Worm (Caenorhabditis elegans): Measurements from ENCODE around the gene K12H6.2.

DNA sequence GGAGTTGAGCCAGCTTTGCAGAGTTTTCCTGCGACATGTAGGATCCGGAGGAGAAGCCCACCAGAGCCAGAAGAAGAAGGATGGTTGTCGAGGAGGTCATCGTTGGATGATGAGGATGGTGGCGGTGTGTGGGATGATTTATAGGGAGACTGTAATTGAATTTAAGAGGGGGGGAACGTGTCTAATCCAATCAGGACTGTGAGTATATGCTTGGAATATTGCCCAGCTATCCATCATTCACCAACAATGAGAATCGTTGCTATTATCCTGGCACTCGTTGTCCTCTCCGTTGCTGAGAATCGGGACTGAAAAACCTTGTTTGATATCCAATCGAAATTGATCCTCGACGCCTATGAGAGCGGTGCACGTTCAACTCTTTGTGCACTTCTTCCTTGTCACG lies 10.7 kb upstream of the K12H6.2 start, which contains the start of gene K12H6.5:
- no peak for TF ChIP-seq skn-1 (tag; optimal IDR thresholded peaks at IDR 0.05)
- TF ChIP-seq unc-62 (GFP tag; optimal IDR thresholded peaks at IDR 0.05), result no peak
- TF ChIP-seq nhr-10 (tag; optimal IDR thresholded peaks at IDR 0.05), result no peak
- no peak for TF ChIP-seq unc-39 (tag; optimal IDR thresholded peaks at IDR 0.05)
- TF ChIP-seq unc-55 (GFP tag; optimal IDR thresholded peaks at IDR 0.05), result no peak
- no peak for TF ChIP-seq blmp-1 (tag; optimal IDR thresholded peaks at IDR 0.05; ENCODE audit: insufficient read depth)
- no peak for TF ChIP-seq elt-3 (tag; optimal IDR thresholded peaks at IDR 0.05)
- no peak for TF ChIP-seq nhr-77 (tag; optimal IDR thresholded peaks at IDR 0.05)

Measured in whole organism, L2 larva.